Worm (Caenorhabditis elegans) whole organism, L4 larva: ENCODE data around the gene phdh-1.

Experiments used
- R02D3.7 ChIP-seq: fragments of 150-350 bp; sonication (generic microtip); optimal IDR thresholded peaks from 3 replicates; lab custom pipeline; 2014; ENCODE audit warnings: missing biosample characterization, missing genetic modification characterization
- ctbp-1 ChIP-seq: fragments of 200-800 bp; sonication (Bioruptor generic); IDR thresholded peaks from 2 replicates; pipeline ENCODE4 v1.3.6; 2022; ENCODE audit warnings: missing genetic modification reagents, missing genetic modification characterization, missing compliant biosample characterization
- dpl-1 ChIP-seq: fragments of 150-350 bp; optimal IDR thresholded peaks from 2 replicates; lab custom pipeline; 2014; ENCODE audit warnings: missing biosample characterization, missing genetic modification reagents, missing genetic modification characterization
- egl-27 ChIP-seq: sonication (generic microtip); optimal IDR thresholded peaks from 3 replicates; lab custom pipeline; 2017; ENCODE audit warnings: missing biosample characterization, missing genetic modification reagents, missing genetic modification characterization
- egl-43 ChIP-seq: fragments of 200-800 bp; sonication (Bioruptor generic); IDR thresholded peaks from 2 replicates; pipeline ENCODE4 v1.3.6; 2022; ENCODE audit warnings: missing genetic modification reagents, missing genetic modification characterization, missing compliant biosample characterization
- jun-1 ChIP-seq: fragments of 150-350 bp; optimal IDR thresholded peaks from 2 replicates; lab custom pipeline; 2014; ENCODE audit warnings: missing biosample characterization, missing genetic modification reagents, missing genetic modification characterization
- lin-13 ChIP-seq: fragments of 150-350 bp; optimal IDR thresholded peaks from 2 replicates; lab custom pipeline; 2014; ENCODE audit warnings: missing biosample characterization, missing genetic modification reagents, missing genetic modification characterization
- lin-15B ChIP-seq: fragments of 150-350 bp; sonication (generic microtip); optimal IDR thresholded peaks from 3 replicates; lab custom pipeline; 2014; ENCODE audit warnings: missing biosample characterization, missing genetic modification characterization
- mes-2 ChIP-seq: sonication (generic microtip); optimal IDR thresholded peaks from 2 replicates; lab custom pipeline; 2016; ENCODE audit warnings: missing genotype, mild to moderate bottlenecking, missing genetic modification characterization, missing compliant biosample characterization; ENCODE audit not compliant: poor library complexity, severe bottlenecking
- nhr-42 ChIP-seq: fragments of 200-800 bp; sonication (Bioruptor generic); IDR thresholded peaks from 2 replicates; pipeline ENCODE4 v1.3.6; 2022; ENCODE audit warnings: missing genetic modification characterization, missing compliant biosample characterization
- pqm-1 ChIP-seq: sonication (generic microtip); optimal IDR thresholded peaks from 2 replicates; lab custom pipeline; 2017; ENCODE audit warnings: missing biosample characterization, missing genetic modification characterization
- skn-1 ChIP-seq: fragments of 150-350 bp; optimal IDR thresholded peaks from 2 replicates; lab custom pipeline; 2014; ENCODE audit warnings: missing biosample characterization, missing genetic modification characterization
- unc-62 ChIP-seq, 3 experiments: fragments of 150-350 bp in 1 of 3; sonication (generic microtip); optimal IDR thresholded peaks in 2 of 3; peaks in 1 of 3; 1 replicate in 1 of 3; 2 replicates in 2 of 3; lab custom pipeline; 2014 to 2017; ENCODE audit warnings: missing biosample characterization in 3 of 3, missing genetic modification characterization in 3 of 3, missing genetic modification reagents in 3 of 3, missing genotype in 1 of 3
- ztf-11 ChIP-seq: fragments of 150-350 bp; optimal IDR thresholded peaks from 2 replicates; lab custom pipeline; 2014; ENCODE audit warnings: missing biosample characterization, missing genetic modification characterization

DNA sequence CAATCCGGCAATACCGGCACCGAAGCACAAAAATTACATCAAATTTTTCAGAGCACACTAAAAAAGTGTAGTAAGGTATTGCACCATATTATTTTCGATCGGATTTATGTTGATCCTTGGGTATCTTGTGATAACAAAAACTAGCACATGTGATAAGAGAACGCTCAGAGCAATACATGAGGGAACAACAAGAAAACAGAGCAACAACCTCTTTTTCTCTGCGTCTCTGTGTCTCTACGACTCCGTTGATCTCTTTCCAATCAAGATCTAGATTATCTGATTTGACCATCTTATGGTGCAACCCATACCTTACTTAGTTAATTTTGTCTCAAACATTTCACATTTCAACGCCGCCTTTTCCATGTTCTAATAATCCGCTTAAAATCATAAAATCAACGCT is 6.0 kb downstream of the phdh-1 start, which contains the start of gene tag-10:
- TF ChIP-seq R02D3.7 (tag; lab: Kevin White, UChicago) (no peak), dpl-1 (GFP tag; lab: Kevin White, UChicago) (no peak), mes-2 (no peak), nhr-42 (no peak), ctbp-1 (no peak), ztf-11 (tag; lab: Kevin White, UChicago) (no peak), egl-27 (tag; lab: Kevin White, UChicago) (no peak), lin-15B (tag; lab: Kevin White, UChicago) (no peak), skn-1 (tag; lab: Kevin White, UChicago) (no peak), egl-43 (no peak), unc-62 (GFP tag; optimal IDR thresholded peaks at IDR 0.05 in 1 of 2; lab: Kevin White, UChicago) (no peak), unc-62 (tag; optimal IDR thresholded peaks at IDR 0.05; lab: Kevin White, UChicago) (no peak), pqm-1 (tag; lab: Kevin White, UChicago) (no peak), jun-1 (tag; lab: Kevin White, UChicago) (no peak), lin-13 (GFP tag; lab: Kevin White, UChicago) (no peak)
